Worm (Caenorhabditis elegans): ENCODE results near the gene ntr-2.

ntr-2 gene

DNA sequence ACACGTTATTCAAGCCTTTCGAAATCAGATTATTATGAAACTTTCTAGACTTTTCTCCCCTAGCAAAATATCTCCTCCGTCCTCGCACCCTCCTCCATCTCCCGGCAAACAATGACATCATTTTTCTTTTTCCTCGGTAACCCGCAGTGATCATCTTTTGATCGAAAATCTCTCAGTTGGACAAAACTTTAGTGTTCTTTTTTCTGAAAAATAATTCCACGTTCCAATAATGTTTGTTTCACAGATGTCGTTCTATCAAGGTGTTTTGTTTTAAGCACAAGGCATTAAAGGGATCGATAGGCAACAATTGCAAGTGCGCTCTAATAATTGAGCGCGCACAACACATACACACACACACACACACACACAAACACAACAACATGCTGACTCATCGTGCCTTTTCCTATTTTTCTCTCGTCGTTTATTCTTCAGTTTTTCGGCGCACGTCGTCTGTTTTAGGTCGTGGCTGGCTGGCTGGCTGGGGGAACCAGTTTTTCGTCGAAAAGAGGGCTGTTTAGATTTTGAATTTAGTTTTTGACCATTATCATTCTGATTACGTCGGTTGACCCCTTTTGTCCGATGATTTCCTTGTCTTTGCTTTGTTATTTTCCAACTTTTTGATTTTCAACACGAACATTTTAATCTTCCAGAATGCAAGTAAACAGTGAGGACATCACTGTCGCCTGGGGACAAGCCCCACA is 46.9 kb upstream of the ntr-2 start, which contains the start of gene F20D1.3 (continued):
- TF ChIP-seq fkh-10 (GFP tag; optimal IDR thresholded peaks at IDR 0.05) (no peak), blmp-1 (tag; optimal IDR thresholded peaks at IDR 0.05) (peak; percentile 60), nhr-71 (tag; optimal IDR thresholded peaks at IDR 0.05) (peak; percentile 78), Y116A8C.19 (tag; optimal IDR thresholded peaks at IDR 0.05; ENCODE audit: borderline replicate concordance) (no peak), snu-23 (GFP tag; optimal IDR thresholded peaks at IDR 0.05) (peak; percentile 78), hlh-4 (tag; optimal IDR thresholded peaks at IDR 0.05) (no peak), nhr-20 (tag; optimal IDR thresholded peaks at IDR 0.05) (peak; percentile 66), sptf-1 (tag; optimal IDR thresholded peaks at IDR 0.05) (no peak), sox-4 (tag; optimal IDR thresholded peaks at IDR 0.05) (no peak), zag-1 (tag; optimal IDR thresholded peaks at IDR 0.05) (no peak), sup-37 (GFP tag; optimal IDR thresholded peaks at IDR 0.05) (no peak), ceh-82 (tag; optimal IDR thresholded peaks at IDR 0.05) (peak in 2 of 3 experiments; percentile 16), ces-1 (GFP tag; optimal IDR thresholded peaks at IDR 0.05) (no peak), efl-1 (optimal IDR thresholded peaks at IDR 0.05) (peak; percentile 8 to 42), efl-1 (GFP tag; optimal IDR thresholded peaks at IDR 0.05 in 1 of 2) (peak in 1 of 2 experiments; percentile 15), ceh-90 (tag; optimal IDR thresholded peaks at IDR 0.05) (no peak), egl-13 (tag; optimal IDR thresholded peaks at IDR 0.05) (no peak), rnt-1 (tag; optimal IDR thresholded peaks at IDR 0.05) (no peak), ztf-4 (tag; optimal IDR thresholded peaks at IDR 0.05) (no peak), ceh-88 (GFP tag; IDR thresholded peaks at IDR 0.05) (no peak), lin-14 (GFP tag; optimal IDR thresholded peaks at IDR 0.05) (peak; percentile 91), isw-1 (GFP tag; IDR thresholded peaks at IDR 0.05) (no peak), lin-35 (GFP tag; optimal IDR thresholded peaks at IDR 0.05) (peak; percentile 35 to 63), unc-130 (tag; optimal IDR thresholded peaks at IDR 0.05) (peak; percentile 34), lsy-2 (tag; optimal IDR thresholded peaks at IDR 0.05) (peak in 1 of 2 experiments; percentile 65), alr-1 (tag; optimal IDR thresholded peaks at IDR 0.05; ENCODE audit: borderline replicate concordance) (no peak), ets-5 (GFP tag; IDR thresholded peaks at IDR 0.05) (no peak), unc-98 (GFP tag; IDR thresholded peaks at IDR 0.05) (no peak), vab-15 (tag; optimal IDR thresholded peaks at IDR 0.05) (no peak), F16B12.6 (tag; optimal IDR thresholded peaks at IDR 0.05) (no peak), zip-4 (GFP tag; optimal IDR thresholded peaks at IDR 0.05) (no peak), ceh-8 (GFP tag; optimal IDR thresholded peaks at IDR 0.05) (no peak), lin-13 (GFP tag; optimal IDR thresholded peaks at IDR 0.05) (peak; percentile 72), ztf-11 (tag; optimal IDR thresholded peaks at IDR 0.05) (no peak), aha-1 (tag; optimal IDR thresholded peaks at IDR 0.05) (no peak), jun-1 (tag; optimal IDR thresholded peaks at IDR 0.05) (peak; percentile 77), pqm-1 (tag; optimal IDR thresholded peaks at IDR 0.05) (no peak), fos-1 (tag; optimal IDR thresholded peaks at IDR 0.05) (peak; percentile 97), nhr-85 (tag) (peak; percentile 91), pag-3 (tag; optimal IDR thresholded peaks at IDR 0.05; ENCODE audit: borderline replicate concordance, insufficient read depth) (no peak), fkh-8 (tag; optimal IDR thresholded peaks at IDR 0.05) (peak; percentile 75), aly-2 (tag; optimal IDR thresholded peaks at IDR 0.05) (no peak), hpl-2 (GFP tag; optimal IDR thresholded peaks at IDR 0.05) (no peak), C16A3.4 (tag; optimal IDR thresholded peaks at IDR 0.05) (peak; percentile 68), nhr-47 (tag; optimal IDR thresholded peaks at IDR 0.05) (peak; percentile 55)
